Worm (Caenorhabditis elegans) whole organism, mixed stage, embryonic: ENCODE data around the gene folt-3.
A peak's percentile ranks its signal among the peaks of the same experiment; 100 is the strongest.

Source experiments
- M03D4.4 ChIP-seq: sonication (generic microtip); optimal IDR thresholded peaks from 2 replicates; lab custom pipeline; 2017; ENCODE audit warnings: mild to moderate bottlenecking, missing genetic modification characterization, missing compliant biosample characterization
- bed-3 ChIP-seq: fragments of 200-800 bp; sonication (Bioruptor generic); optimal IDR thresholded peaks from 3 replicates; lab custom pipeline; 2018; ENCODE audit warnings: mild to moderate bottlenecking, missing genetic modification characterization, moderate library complexity, missing compliant biosample characterization
- blmp-1 ChIP-seq: fragments of 150-350 bp; optimal IDR thresholded peaks from 2 replicates; lab custom pipeline; 2014; ENCODE audit warnings: missing biosample characterization, missing genetic modification characterization
- ceh-39 ChIP-seq: fragments of 150-350 bp; optimal IDR thresholded peaks from 2 replicates; lab custom pipeline; 2014; ENCODE audit warnings: missing biosample characterization, missing genetic modification characterization
- ceh-43 ChIP-seq: fragments of 200-800 bp; sonication (Bioruptor generic); optimal IDR thresholded peaks from 2 replicates; lab custom pipeline; 2018; ENCODE audit warnings: mild to moderate bottlenecking, missing genetic modification characterization, moderate library complexity, missing compliant biosample characterization
- ceh-83 ChIP-seq: fragments of 200-800 bp; sonication (Bioruptor generic); optimal IDR thresholded peaks from 2 replicates; lab custom pipeline; 2018; ENCODE audit warnings: mild to moderate bottlenecking, missing genetic modification characterization, missing compliant biosample characterization
- ces-1 ChIP-seq: fragments of 150-350 bp; optimal IDR thresholded peaks from 2 replicates; lab custom pipeline; 2014; ENCODE audit warnings: missing biosample characterization, missing genetic modification reagents, missing genetic modification characterization
- drap-1 ChIP-seq: fragments of 200-800 bp; sonication (Bioruptor generic); optimal IDR thresholded peaks from 3 replicates; lab custom pipeline; 2018; ENCODE audit warnings: mild to moderate bottlenecking, missing genetic modification characterization, missing compliant biosample characterization
- elt-1 ChIP-seq: sonication (generic microtip); optimal IDR thresholded peaks from 2 replicates; lab custom pipeline; 2017; ENCODE audit warnings: missing genetic modification characterization, mild to moderate bottlenecking, missing compliant biosample characterization, antibody characterized with exemption, moderate library complexity, borderline replicate concordance; ENCODE audit not compliant: insufficient read depth
- elt-3 ChIP-seq: fragments of 150-350 bp; optimal IDR thresholded peaks from 2 replicates; lab custom pipeline; 2014; ENCODE audit warnings: missing biosample characterization, missing genetic modification characterization
- flh-1 ChIP-seq: fragments of 200-800 bp; sonication (Bioruptor generic); optimal IDR thresholded peaks from 2 replicates; lab custom pipeline; 2018; ENCODE audit warnings: mild to moderate bottlenecking, missing genetic modification characterization, moderate library complexity, missing compliant biosample characterization
- hlh-1 ChIP-seq: fragments of 150-350 bp; optimal IDR thresholded peaks from 2 replicates; lab custom pipeline; 2014; ENCODE audit warnings: missing biosample characterization, missing genetic modification reagents, missing genetic modification characterization
- lin-13 ChIP-seq: fragments of 150-350 bp; optimal IDR thresholded peaks from 2 replicates; lab custom pipeline; 2014; ENCODE audit warnings: missing biosample characterization, missing genetic modification characterization
- lin-32 ChIP-seq: fragments of 200-800 bp; sonication (Bioruptor generic); optimal IDR thresholded peaks from 2 replicates; lab custom pipeline; 2018; ENCODE audit warnings: mild to moderate bottlenecking, missing genetic modification characterization, missing compliant biosample characterization
- lsy-2 ChIP-seq: fragments of 150-350 bp; optimal IDR thresholded peaks from 2 replicates; lab custom pipeline; 2014; ENCODE audit warnings: missing biosample characterization, missing genetic modification characterization
- mab-5 ChIP-seq: fragments of 150-350 bp; optimal IDR thresholded peaks from 2 replicates; lab custom pipeline; 2014; ENCODE audit warnings: missing biosample characterization, missing genetic modification characterization
- mep-1 ChIP-seq: fragments of 150-350 bp; optimal IDR thresholded peaks from 2 replicates; lab custom pipeline; 2017; ENCODE audit warnings: missing biosample characterization, missing genetic modification reagents, missing genetic modification characterization, inconsistent platforms
- mls-2 ChIP-seq: sonication (generic microtip); optimal IDR thresholded peaks from 2 replicates; lab custom pipeline; 2016; ENCODE audit warnings: mild to moderate bottlenecking, missing genetic modification characterization, moderate library complexity, missing compliant biosample characterization
- nhr-12 ChIP-seq: fragments of 150-350 bp; optimal IDR thresholded peaks from 2 replicates; lab custom pipeline; 2014; ENCODE audit warnings: missing biosample characterization, missing genetic modification characterization
- nhr-2 ChIP-seq: fragments of 150-350 bp; optimal IDR thresholded peaks from 2 replicates; lab custom pipeline; 2014; ENCODE audit warnings: missing biosample characterization, missing genetic modification characterization
- nhr-237 ChIP-seq: fragments of 150-350 bp; optimal IDR thresholded peaks from 2 replicates; lab custom pipeline; 2014; ENCODE audit warnings: missing biosample characterization, missing genetic modification characterization
- nhr-28 ChIP-seq: fragments of 150-350 bp; optimal IDR thresholded peaks from 2 replicates; lab custom pipeline; 2014; ENCODE audit warnings: missing biosample characterization, missing genetic modification characterization
- nhr-76 ChIP-seq: sonication (generic microtip); optimal IDR thresholded peaks from 2 replicates; lab custom pipeline; 2017; ENCODE audit warnings: missing biosample characterization, missing genetic modification characterization
- pha-4 ChIP-seq: fragments of 150-350 bp; optimal IDR thresholded peaks from 2 replicates; lab custom pipeline; 2018; ENCODE audit warnings: missing biosample characterization, missing genetic modification reagents, missing genetic modification characterization
- sem-2 ChIP-seq: fragments of 200-800 bp; sonication (Bioruptor generic); optimal IDR thresholded peaks from 2 replicates; lab custom pipeline; 2018; ENCODE audit warnings: mild to moderate bottlenecking, missing genetic modification characterization, missing compliant biosample characterization
- snpc-4 ChIP-seq: fragments of 150-350 bp; optimal IDR thresholded peaks from 2 replicates; lab custom pipeline; 2014; ENCODE audit warnings: missing biosample characterization, missing genetic modification characterization
- tbx-8 ChIP-seq: fragments of 200-800 bp; sonication (Bioruptor generic); optimal IDR thresholded peaks from 2 replicates; lab custom pipeline; 2018; ENCODE audit warnings: mild to moderate bottlenecking, missing genetic modification characterization, moderate library complexity, missing compliant biosample characterization
- unc-120 ChIP-seq: sonication (generic microtip); optimal IDR thresholded peaks from 2 replicates; lab custom pipeline; 2017; ENCODE audit warnings: missing genetic modification characterization, missing compliant biosample characterization; ENCODE audit not compliant: poor library complexity, severe bottlenecking
- unc-39 ChIP-seq: fragments of 150-350 bp; optimal IDR thresholded peaks from 2 replicates; lab custom pipeline; 2014; ENCODE audit warnings: missing biosample characterization, missing genetic modification characterization
- unc-62 ChIP-seq: fragments of 150-350 bp; optimal IDR thresholded peaks from 2 replicates; lab custom pipeline; 2014; ENCODE audit warnings: missing biosample characterization, missing genetic modification reagents, missing genetic modification characterization
- zip-8 ChIP-seq: fragments of 150-350 bp; optimal IDR thresholded peaks from 2 replicates; lab custom pipeline; 2014; ENCODE audit warnings: missing biosample characterization, missing genetic modification characterization
- ztf-11 ChIP-seq: fragments of 150-350 bp; optimal IDR thresholded peaks from 2 replicates; lab custom pipeline; 2014; ENCODE audit warnings: missing biosample characterization, missing genetic modification characterization

Gene folt-3

ce11 chrV:7590454-7590853 is 19.1 kb downstream of the folt-3 start, which contains the start of gene C50E3.6:
Gene C50E3.6, minus strand, starts transcription at chrV:7590554.
- TF ChIP-seq tbx-8 (GFP tag; lab: Kevin White, UChicago) = no peak
- no peak for TF ChIP-seq ceh-39 (tag; lab: Kevin White, UChicago)
- no peak for TF ChIP-seq nhr-237
- no peak for TF ChIP-seq nhr-76 (tag; lab: Kevin White, UChicago)
- no peak for TF ChIP-seq elt-1 (tag; lab: Kevin White, UChicago)
- TF ChIP-seq lin-32 (GFP tag; lab: Kevin White, UChicago) = no peak
- no peak for TF ChIP-seq sem-2 (GFP tag; lab: Kevin White, UChicago)
- TF ChIP-seq zip-8 (tag; lab: Kevin White, UChicago) = no peak
- TF ChIP-seq mls-2 (tag; lab: Kevin White, UChicago) = no peak
- TF ChIP-seq flh-1 (GFP tag; lab: Kevin White, UChicago) = no peak
- TF ChIP-seq lin-13 (tag; lab: Kevin White, UChicago) = no peak
- TF ChIP-seq snpc-4 = no peak
- TF ChIP-seq blmp-1 = no peak
- no peak for TF ChIP-seq pha-4 (tag; lab: Kevin White, UChicago)
- no peak for TF ChIP-seq ztf-11 (tag; lab: Kevin White, UChicago)
- TF ChIP-seq unc-120 (tag; lab: Kevin White, UChicago) = no peak
- TF ChIP-seq M03D4.4 (tag; lab: Kevin White, UChicago) = no peak
- no peak for TF ChIP-seq nhr-28 (tag; lab: Kevin White, UChicago)
- no peak for TF ChIP-seq mab-5 (tag; lab: Kevin White, UChicago)
- TF ChIP-seq, all 35 proteins: peak for 0

DNA sequence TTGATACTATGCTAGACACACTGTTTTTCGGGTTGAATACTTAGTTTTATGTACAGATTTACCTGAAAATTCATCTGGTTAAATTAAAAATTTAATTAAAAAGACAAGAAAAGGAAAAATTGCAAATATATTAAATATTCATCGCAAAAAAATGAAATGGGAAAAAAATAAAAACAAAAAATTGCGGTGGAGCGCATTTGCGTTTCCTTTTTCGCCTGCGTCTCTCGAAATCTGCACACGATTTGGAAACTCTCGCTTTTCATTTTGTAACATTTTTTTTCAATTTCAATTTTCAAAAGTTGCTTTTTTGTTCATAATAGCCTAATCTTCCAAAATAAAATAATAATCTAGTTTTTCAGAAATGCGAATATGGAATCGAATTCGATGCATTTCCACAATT is 21.9 kb downstream of the folt-3 start, which contains the start of the genes F19F10.11 and C50E3.5:
TSS of gene F19F10.11 (minus strand) at position 68 of the 400 bp plus-strand sequence.
TSS of gene C50E3.5 (plus strand) at position 360 of the 400 bp plus-strand sequence.
- no peak for TF ChIP-seq nhr-237
- no peak for TF ChIP-seq sem-2 (GFP tag; lab: Kevin White, UChicago)
- no peak for TF ChIP-seq elt-1 (tag; lab: Kevin White, UChicago)
- peak; percentile 5 for TF ChIP-seq lsy-2 (tag; lab: Kevin White, UChicago)
- TF ChIP-seq pha-4 (tag; lab: Kevin White, UChicago) = no peak
- TF ChIP-seq drap-1 (GFP tag; lab: Kevin White, UChicago) = no peak
- TF ChIP-seq ztf-11 (tag; lab: Kevin White, UChicago) = no peak
- no peak for TF ChIP-seq lin-13 (tag; lab: Kevin White, UChicago)
- TF ChIP-seq mep-1 (tag; lab: Kevin White, UChicago) = peak; percentile 52
- no peak for TF ChIP-seq unc-120 (tag; lab: Kevin White, UChicago)
- TF ChIP-seq lin-32 (GFP tag; lab: Kevin White, UChicago) = no peak
- TF ChIP-seq nhr-12 (tag; lab: Kevin White, UChicago) = no peak
- peak; percentile 20 for TF ChIP-seq ces-1 (GFP tag; lab: Kevin White, UChicago)
- no peak for TF ChIP-seq bed-3 (GFP tag; lab: Kevin White, UChicago)
- TF ChIP-seq mab-5 (tag; lab: Kevin White, UChicago) = no peak
- no peak for TF ChIP-seq hlh-1
- TF ChIP-seq zip-8 (tag; lab: Kevin White, UChicago) = no peak
- no peak for TF ChIP-seq blmp-1
- no peak for TF ChIP-seq snpc-4
- no peak for TF ChIP-seq nhr-2 (tag; lab: Kevin White, UChicago)
- TF ChIP-seq unc-62 = no peak
- TF ChIP-seq ceh-39 (tag; lab: Kevin White, UChicago) = no peak
- TF ChIP-seq, all 35 proteins: peak for 3

DNA sequence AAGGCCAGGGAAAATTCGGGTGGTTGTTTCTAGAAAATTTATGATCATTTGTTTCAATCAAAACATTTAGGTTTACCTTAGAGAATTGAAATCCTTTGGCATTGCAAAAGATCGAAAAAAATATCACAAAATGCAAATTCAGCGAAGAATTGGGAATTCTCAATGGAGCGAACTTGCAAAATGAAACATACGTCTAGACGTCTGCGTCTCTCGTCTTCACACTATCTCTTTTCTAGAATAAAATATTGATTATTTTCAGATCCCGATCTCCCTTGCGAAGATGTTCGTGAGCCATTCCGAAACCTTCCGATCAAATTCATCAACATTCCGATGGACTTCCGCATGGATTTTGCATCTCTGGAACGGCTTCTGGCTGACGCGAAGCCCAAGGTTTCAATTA is 29.2 kb downstream of the folt-3 start, which contains the start of gene ets-6:
TSS of gene ets-6 (minus strand) at position 169 of the 400 bp plus-strand sequence.
- TF ChIP-seq ces-1 (GFP tag; lab: Kevin White, UChicago) = peak; percentile 48
- TF ChIP-seq ceh-39 (tag; lab: Kevin White, UChicago) = no peak
- peak; percentile 47 for TF ChIP-seq pha-4 (tag; lab: Kevin White, UChicago)
- no peak for TF ChIP-seq zip-8 (tag; lab: Kevin White, UChicago)
- TF ChIP-seq nhr-237 = peak; percentile 30
- TF ChIP-seq unc-62 = no peak
- peak; percentile 53 for TF ChIP-seq mep-1 (tag; lab: Kevin White, UChicago)
- TF ChIP-seq ceh-83 (GFP tag; lab: Kevin White, UChicago) = no peak

DNA sequence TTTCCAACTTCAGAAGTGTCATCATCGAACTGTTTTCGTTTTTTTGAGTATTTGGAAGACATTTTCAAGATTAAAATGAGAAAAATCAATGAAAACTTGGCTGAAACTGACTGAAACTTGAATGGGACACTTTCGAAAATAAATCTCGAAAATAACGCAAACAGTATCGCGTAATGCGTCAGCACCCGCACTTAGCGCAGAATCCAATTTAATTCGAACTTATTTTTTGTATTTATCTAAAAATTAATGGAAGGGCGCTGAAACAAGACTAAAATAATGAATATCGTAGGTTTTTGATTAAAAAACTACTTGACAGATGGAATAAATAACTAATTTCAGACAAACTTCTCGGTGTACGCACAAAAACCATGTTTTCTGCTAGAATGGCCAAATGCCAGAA is 34.0 kb downstream of the folt-3 start, which contains the start of the genes snu-66 and ints-9:
TSS of gene snu-66 (minus strand) at position 108 of the 400 bp plus-strand sequence.
TSS of gene ints-9 (plus strand) at position 240 of the 400 bp plus-strand sequence.
- TF ChIP-seq nhr-2 (tag; lab: Kevin White, UChicago) (no peak), drap-1 (GFP tag; lab: Kevin White, UChicago) (no peak), ztf-11 (tag; lab: Kevin White, UChicago) (no peak), unc-62 (no peak), tbx-8 (GFP tag; lab: Kevin White, UChicago) (no peak), unc-39 (tag; lab: Kevin White, UChicago) (no peak), pha-4 (tag; lab: Kevin White, UChicago) (peak; percentile 32), ceh-39 (tag; lab: Kevin White, UChicago) (no peak), elt-3 (no peak), ceh-43 (GFP tag; lab: Kevin White, UChicago) (no peak), nhr-28 (tag; lab: Kevin White, UChicago) (no peak), zip-8 (tag; lab: Kevin White, UChicago) (no peak), lin-13 (tag; lab: Kevin White, UChicago) (no peak), mls-2 (tag; lab: Kevin White, UChicago) (no peak), flh-1 (GFP tag; lab: Kevin White, UChicago) (no peak), nhr-237 (no peak), unc-120 (tag; lab: Kevin White, UChicago) (no peak), mab-5 (tag; lab: Kevin White, UChicago) (no peak), mep-1 (tag; lab: Kevin White, UChicago) (peak; percentile 13), blmp-1 (no peak), ces-1 (GFP tag; lab: Kevin White, UChicago) (peak; percentile 67), hlh-1 (peak; percentile 6), sem-2 (GFP tag; lab: Kevin White, UChicago) (no peak)
